Worm (Caenorhabditis elegans) whole organism, L1 larva: ENCODE data around the gene C27F2.10.

ENCODE experiments used
- nhr-11 ChIP-seq: fragments of 150-350 bp; optimal IDR thresholded peaks from 2 replicates; lab custom pipeline; 2014; ENCODE audit warnings: missing biosample characterization, missing genetic modification characterization
- sptf-1 ChIP-seq: fragments of 150-350 bp; optimal IDR thresholded peaks from 2 replicates; lab custom pipeline; 2014; ENCODE audit warnings: missing biosample characterization, missing genetic modification characterization

DNA sequence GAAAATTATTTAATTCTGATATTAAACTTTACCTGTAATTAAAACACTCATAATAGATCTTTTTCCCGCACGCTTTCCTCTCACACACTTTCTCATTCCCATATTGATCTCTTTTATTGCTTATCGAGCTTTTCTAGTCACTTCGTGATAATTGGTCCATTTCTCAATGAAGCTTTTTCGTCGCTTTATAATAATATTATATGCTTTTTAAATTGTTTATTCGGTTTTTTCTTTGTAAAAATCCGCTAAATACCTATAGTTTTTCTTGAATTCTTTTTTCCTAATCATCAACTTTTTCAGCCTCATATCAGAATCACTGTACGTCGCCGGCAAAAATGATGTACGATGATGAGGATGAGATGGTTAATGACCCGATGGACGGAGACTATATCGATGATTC lies 47.4 kb downstream of the C27F2.10 start, which contains the start of gene rpb-2:
- no peak for TF ChIP-seq nhr-11 (tag; lab: Kevin White, UChicago)
- no peak for TF ChIP-seq sptf-1
